Fruit fly (Drosophila melanogaster) whole organism, embryonic: Measurements from ENCODE around the gene CG15742.
A peak's percentile ranks its signal among the peaks of the same experiment; 100 is the strongest.

Experiments
- Blimp-1 ChIP-seq: fragments of 200-800 bp; sonication (Bioruptor generic); optimal IDR thresholded peaks from 3 replicates; lab custom pipeline; 2018; ENCODE audit warnings: missing biosample characterization, missing genetic modification characterization, mild to moderate bottlenecking, moderate library complexity, missing genetic modification reagents
- BtbVII ChIP-seq: fragments of 200-800 bp; sonication (Bioruptor generic); optimal IDR thresholded peaks from 3 replicates; lab custom pipeline; 2017; ENCODE audit warnings: missing biosample characterization, mild to moderate bottlenecking, missing genetic modification characterization
- C15 ChIP-seq: fragments of 200-800 bp; sonication (Bioruptor generic); IDR thresholded peaks from 3 replicates; pipeline ENCODE4 v1.3.6; 2022; ENCODE audit warnings: missing biosample characterization, missing genetic modification characterization
- CG10147 ChIP-seq: fragments of 200-800 bp; sonication (Bioruptor generic); optimal IDR thresholded peaks from 2 replicates; lab custom pipeline; 2019; ENCODE audit warnings: missing biosample characterization, mild to moderate bottlenecking, missing genetic modification characterization, moderate library complexity
- CG10267 ChIP-seq: fragments of 200-800 bp; sonication (Bioruptor generic); optimal IDR thresholded peaks from 2 replicates; lab custom pipeline; 2018; ENCODE audit warnings: missing biosample characterization, mild to moderate bottlenecking, missing genetic modification characterization, moderate library complexity
- CG10274 ChIP-seq: fragments of 200-800 bp; sonication (Bioruptor generic); optimal IDR thresholded peaks from 3 replicates; lab custom pipeline; 2017; ENCODE audit warnings: missing biosample characterization, mild to moderate bottlenecking, missing genetic modification characterization
- CG10321 ChIP-seq: fragments of 200-800 bp; sonication (Bioruptor generic); IDR thresholded peaks from 2 replicates; pipeline ENCODE4 v1.3.6; 2022; ENCODE audit warnings: missing biosample characterization, missing genetic modification characterization
- CG10565 ChIP-seq: fragments of 200-800 bp; sonication (Bioruptor generic); optimal IDR thresholded peaks from 3 replicates; lab custom pipeline; 2016; ENCODE audit warnings: missing biosample characterization, mild to moderate bottlenecking, missing genetic modification characterization
- CG11398 ChIP-seq: fragments of 200-800 bp; sonication (Bioruptor generic); optimal IDR thresholded peaks from 2 replicates; lab custom pipeline; 2016; ENCODE audit warnings: missing biosample characterization, missing genetic modification characterization
- CG12659 ChIP-seq: fragments of 200-800 bp; sonication (Bioruptor generic); optimal IDR thresholded peaks from 3 replicates; lab custom pipeline; 2017; ENCODE audit warnings: mild to moderate bottlenecking, missing biosample characterization, missing genetic modification reagents, missing genetic modification characterization
- CG12769 ChIP-seq: fragments of 200-800 bp; sonication (Bioruptor generic); optimal IDR thresholded peaks from 2 replicates; lab custom pipeline; 2019; ENCODE audit warnings: missing biosample characterization, mild to moderate bottlenecking, missing genetic modification characterization, moderate library complexity
- CG13296 ChIP-seq: fragments of 200-800 bp; sonication (Bioruptor generic); optimal IDR thresholded peaks from 3 replicates; lab custom pipeline; 2018; ENCODE audit warnings: missing biosample characterization, mild to moderate bottlenecking, missing genetic modification characterization
- CG13775 ChIP-seq: fragments of 200-800 bp; sonication (Bioruptor generic); optimal IDR thresholded peaks from 3 replicates; lab custom pipeline; 2017; ENCODE audit warnings: missing biosample characterization, mild to moderate bottlenecking, missing genetic modification characterization
- CG16813 ChIP-seq: fragments of 200-800 bp; sonication (Bioruptor generic); IDR thresholded peaks from 3 replicates; pipeline ENCODE4 v1.3.6; 2022; ENCODE audit warnings: missing biosample characterization, missing genetic modification characterization; ENCODE audit not compliant: partially characterized antibody
- CG16863 ChIP-seq: fragments of 200-800 bp; sonication (Bioruptor generic); optimal IDR thresholded peaks from 3 replicates; lab custom pipeline; 2016; ENCODE audit warnings: missing biosample characterization, missing genetic modification characterization
- CG3163 ChIP-seq: fragments of 200-800 bp; sonication (Bioruptor generic); optimal IDR thresholded peaks from 3 replicates; lab custom pipeline; 2016; ENCODE audit warnings: missing biosample characterization, missing genetic modification characterization
- CG32767 ChIP-seq: fragments of 200-800 bp; sonication (Bioruptor generic); IDR thresholded peaks from 2 replicates; pipeline ENCODE4 v1.3.6; 2022; ENCODE audit warnings: missing biosample characterization, missing genetic modification characterization
- CG4360 ChIP-seq: fragments of 200-800 bp; sonication (Bioruptor generic); IDR thresholded peaks from 2 replicates; pipeline ENCODE4 v1.3.6; 2022; ENCODE audit warnings: missing biosample characterization, missing genetic modification characterization
- CG6272 ChIP-seq: fragments of 200-800 bp; sonication (Bioruptor generic); IDR thresholded peaks from 2 replicates; pipeline ENCODE4 v1.3.6; 2022; ENCODE audit warnings: missing biosample characterization, missing genetic modification characterization
- CG6813 ChIP-seq: fragments of 200-800 bp; sonication (Bioruptor generic); optimal IDR thresholded peaks from 2 replicates; lab custom pipeline; 2017; ENCODE audit warnings: missing biosample characterization, missing genetic modification characterization, mild to moderate bottlenecking, moderate library complexity, missing genetic modification reagents
- CG6854 ChIP-seq: fragments of 200-800 bp; sonication (Bioruptor generic); optimal IDR thresholded peaks from 3 replicates; lab custom pipeline; 2017; ENCODE audit warnings: missing biosample characterization, mild to moderate bottlenecking, missing genetic modification characterization
- CG7271 ChIP-seq: fragments of 200-800 bp; sonication (Bioruptor generic); optimal IDR thresholded peaks from 2 replicates; lab custom pipeline; 2018; ENCODE audit warnings: missing biosample characterization, mild to moderate bottlenecking, missing genetic modification characterization, moderate library complexity
- CG8478 ChIP-seq: fragments of >200 bp; optimal IDR thresholded peaks from 2 replicates; lab custom pipeline; 2018
- CG8765 ChIP-seq: fragments of 200-800 bp; sonication (Bioruptor generic); IDR thresholded peaks from 2 replicates; pipeline ENCODE4 v1.3.6; 2022; ENCODE audit warnings: missing biosample characterization, missing genetic modification characterization
- Dp ChIP-seq: fragments of 200-800 bp; sonication (Bioruptor generic); optimal IDR thresholded peaks from 2 replicates; lab custom pipeline; 2018; ENCODE audit warnings: missing biosample characterization, mild to moderate bottlenecking, missing genetic modification characterization, moderate library complexity
- Fer2 ChIP-seq: fragments of 200-800 bp; sonication (Bioruptor generic); optimal IDR thresholded peaks from 2 replicates; lab custom pipeline; 2018; ENCODE audit warnings: missing biosample characterization, mild to moderate bottlenecking, missing genetic modification characterization, moderate library complexity
- MBD-R2 ChIP-seq: fragments of 200-800 bp; sonication (Bioruptor generic); IDR thresholded peaks from 2 replicates; pipeline ENCODE4 v1.3.6; 2022; ENCODE audit warnings: missing biosample characterization, missing genetic modification characterization
- Mes4 ChIP-seq: fragments of 200-800 bp; sonication (Bioruptor generic); optimal IDR thresholded peaks from 2 replicates; lab custom pipeline; 2016; ENCODE audit warnings: missing biosample characterization, missing genetic modification characterization
- Neu2 ChIP-seq: fragments of 200-800 bp; sonication (Bioruptor generic); optimal IDR thresholded peaks from 3 replicates; lab custom pipeline; 2016; ENCODE audit warnings: missing biosample characterization, missing genetic modification characterization, borderline replicate concordance
- Nf-YB ChIP-seq: fragments of 200-800 bp; sonication (Bioruptor generic); optimal IDR thresholded peaks from 3 replicates; lab custom pipeline; 2019; ENCODE audit warnings: missing biosample characterization, mild to moderate bottlenecking, missing genetic modification characterization, moderate library complexity
- Side ChIP-seq: fragments of 200-800 bp; sonication (Bioruptor generic); optimal IDR thresholded peaks from 2 replicates; lab custom pipeline; 2016; ENCODE audit warnings: missing biosample characterization, missing genetic modification characterization
- Six4 ChIP-seq: fragments of 200-800 bp; sonication (Bioruptor generic); optimal IDR thresholded peaks from 2 replicates; lab custom pipeline; 2016; ENCODE audit warnings: missing biosample characterization, missing genetic modification characterization
- Spps ChIP-seq: fragments of 200-800 bp; sonication (Bioruptor generic); optimal IDR thresholded peaks from 2 replicates; lab custom pipeline; 2018; ENCODE audit warnings: missing biosample characterization, mild to moderate bottlenecking, missing genetic modification characterization
- Sry-δ ChIP-seq: fragments of 200-800 bp; sonication (Bioruptor generic); optimal IDR thresholded peaks from 2 replicates; lab custom pipeline; 2016; ENCODE audit warnings: missing biosample characterization, missing genetic modification characterization
- Usf ChIP-seq: fragments of 200-800 bp; sonication (Bioruptor generic); optimal IDR thresholded peaks from 2 replicates; lab custom pipeline; 2017; ENCODE audit warnings: missing genotype, missing biosample characterization, missing genetic modification characterization
- az2 ChIP-seq: fragments of 200-800 bp; sonication (Bioruptor generic); optimal IDR thresholded peaks from 3 replicates; lab custom pipeline; 2016; ENCODE audit warnings: missing biosample characterization, missing genetic modification characterization
- bcd ChIP-seq: fragments of 200-800 bp; sonication (Bioruptor generic); optimal IDR thresholded peaks from 2 replicates; lab custom pipeline; 2017; ENCODE audit warnings: missing biosample characterization, mild to moderate bottlenecking, missing genetic modification characterization
- eve ChIP-seq, 2 experiments: fragments of >200 bp; optimal IDR thresholded peaks; 2 replicates each; lab custom pipeline; 2017; ENCODE audit warnings: missing biosample characterization in 2 of 2, missing genetic modification characterization in 2 of 2
- fd102C ChIP-seq: fragments of 200-800 bp; sonication (Bioruptor generic); optimal IDR thresholded peaks from 2 replicates; lab custom pipeline; 2018; ENCODE audit warnings: missing biosample characterization, mild to moderate bottlenecking, missing genetic modification characterization, moderate library complexity
- gro ChIP-seq: fragments of 200-800 bp; sonication (Bioruptor generic); optimal IDR thresholded peaks from 2 replicates; lab custom pipeline; 2016; ENCODE audit warnings: missing biosample characterization, missing genetic modification characterization
- her ChIP-seq: fragments of 200-800 bp; sonication (Bioruptor generic); optimal IDR thresholded peaks from 2 replicates; lab custom pipeline; 2016; ENCODE audit warnings: missing biosample characterization, missing genetic modification characterization
- hth ChIP-seq: fragments of >200 bp; optimal IDR thresholded peaks from 2 replicates; lab custom pipeline; 2017; ENCODE audit warnings: inconsistent platforms
- maf-S ChIP-seq: fragments of 200-800 bp; sonication (Bioruptor generic); optimal IDR thresholded peaks from 2 replicates; lab custom pipeline; 2016; ENCODE audit warnings: missing biosample characterization, missing genetic modification characterization
- otp ChIP-seq: fragments of 200-800 bp; sonication (Bioruptor generic); IDR thresholded peaks from 3 replicates; pipeline ENCODE4, ENCODE4 v1.3.6; 2022; ENCODE audit warnings: missing biosample characterization, missing genetic modification characterization
- pzg ChIP-seq: fragments of 200-800 bp; sonication (Bioruptor generic); optimal IDR thresholded peaks from 3 replicates; lab custom pipeline; 2018; ENCODE audit warnings: missing biosample characterization, mild to moderate bottlenecking, missing genetic modification characterization, moderate library complexity
- seq ChIP-seq: fragments of 200-800 bp; sonication (Bioruptor generic); IDR thresholded peaks from 2 replicates; pipeline ENCODE4 v1.3.6; 2022; ENCODE audit warnings: missing biosample characterization, missing genetic modification characterization
- sna ChIP-seq: fragments of 200-800 bp; sonication (Bioruptor generic); IDR thresholded peaks from 2 replicates; pipeline ENCODE4 v1.3.6; 2022; ENCODE audit warnings: missing biosample characterization, missing genetic modification characterization; ENCODE audit not compliant: partially characterized antibody
- stc ChIP-seq: fragments of 200-800 bp; sonication (Bioruptor generic); IDR thresholded peaks from 2 replicates; pipeline ENCODE4 v1.3.6; 2022; ENCODE audit warnings: missing biosample characterization, missing genetic modification characterization

Gene CG15742

dm6 chrX:13233811-13234737 lies 24.2 kb downstream of the CG15742 start (continued):
- TF ChIP-seq CG4360 (GFP tag; lab: Robert Waterston, UW) (peak; percentile 39; the same call in 1 of the 2 replicates), stc (peak; percentile 79), CG16863 (GFP tag; lab: Kevin White, UChicago) (peak; percentile 79), otp (peak; percentile 91), az2 (GFP tag; lab: Kevin White, UChicago) (peak; percentile 83), Spps (tag; lab: Kevin White, UChicago) (peak; percentile 65), Mes4 (peak; percentile 72), gro (peak; percentile 57), hth (no peak), MBD-R2 (GFP tag; lab: Robert Waterston, UW) (peak; percentile 47; the same call in 1 of the 2 replicates), seq (GFP tag; lab: Robert Waterston, UW) (peak; percentile 35; the same call in 1 of the 2 replicates), pzg (GFP tag; lab: Kevin White, UChicago) (no peak), CG6854 (GFP tag; lab: Kevin White, UChicago) (peak; percentile 32), CG7271 (tag; lab: Kevin White, UChicago) (peak; percentile 89), eve (GFP tag; optimal IDR thresholded peaks at IDR 0.05; lab: Kevin White, UChicago) (peak; percentile 74 to 94), Side (GFP tag; lab: Kevin White, UChicago) (peak; percentile 85), bcd (GFP tag; lab: Kevin White, UChicago) (peak; percentile 86), CG13296 (peak; percentile 65), Six4 (GFP tag; lab: Kevin White, UChicago) (peak; percentile 79), CG10274 (GFP tag; lab: Kevin White, UChicago) (peak; percentile 56), Dp (GFP tag; lab: Kevin White, UChicago) (no peak), Fer2 (tag; lab: Kevin White, UChicago) (peak; percentile 31), CG10565 (GFP tag; lab: Kevin White, UChicago) (no peak), Neu2 (GFP tag; lab: Kevin White, UChicago) (peak; percentile 93), sna (GFP tag; lab: Robert Waterston, UW) (no peak), her (GFP tag; lab: Kevin White, UChicago) (peak; percentile 23), CG11398 (GFP tag; lab: Kevin White, UChicago) (peak; percentile 62), CG32767 (peak; percentile 62; the same call in 1 of the 2 replicates), CG3163 (GFP tag; lab: Kevin White, UChicago) (peak; percentile 55), C15 (GFP tag; lab: Robert Waterston, UW) (no peak), CG6272 (peak; percentile 74), maf-S (GFP tag; lab: Kevin White, UChicago) (peak; percentile 74), CG10147 (GFP tag; lab: Kevin White, UChicago) (peak; percentile 46), CG8478 (no peak), CG10267 (tag; lab: Kevin White, UChicago) (peak; percentile 87), CG12659 (GFP tag; lab: Kevin White, UChicago) (peak; percentile 76), CG16813 (GFP tag; lab: Robert Waterston, UW) (no peak), Usf (GFP tag; lab: Kevin White, UChicago) (peak; percentile 92), CG13775 (GFP tag; lab: Kevin White, UChicago) (peak; percentile 89), fd102C (GFP tag; lab: Kevin White, UChicago) (peak; percentile 83), CG10321 (GFP tag; lab: Robert Waterston, UW) (0 out of 2 replicates have a peak, but pooled peaks have one; percentile 22), CG6813 (GFP tag; lab: Kevin White, UChicago) (peak; percentile 60), CG8765 (GFP tag; lab: Robert Waterston, UW) (peak; percentile 92), Blimp-1 (GFP tag; lab: Kevin White, UChicago) (peak; percentile 84), BtbVII (peak; percentile 64), Nf-YB (peak; percentile 65), Sry-δ (peak; percentile 55), CG12769 (tag; lab: Kevin White, UChicago) (peak; percentile 80)
